Worm (Caenorhabditis elegans) whole organism, late embryonic: Measurements from ENCODE around the gene cnnm-5.

Experiments used
- F13H6.1 ChIP-seq: sonication (generic microtip); optimal IDR thresholded peaks from 2 replicates; lab custom pipeline; 2016; ENCODE audit warnings: missing genetic modification characterization, missing compliant biosample characterization
- K02D7.2 ChIP-seq: sonication (generic microtip); optimal IDR thresholded peaks from 2 replicates; lab custom pipeline; 2017; ENCODE audit warnings: mild to moderate bottlenecking, missing genetic modification characterization, missing compliant biosample characterization
- K09A11.1 ChIP-seq: sonication (generic microtip); optimal IDR thresholded peaks from 2 replicates; lab custom pipeline; 2017; ENCODE audit warnings: antibody characterized with exemption, mild to moderate bottlenecking, missing genetic modification characterization, missing compliant biosample characterization; ENCODE audit not compliant: insufficient read depth
- Y22D7AL.16 ChIP-seq: sonication (generic microtip); optimal IDR thresholded peaks from 2 replicates; lab custom pipeline; 2016; ENCODE audit warnings: missing genetic modification characterization, missing compliant biosample characterization
- ama-1 ChIP-seq: fragments of 150-350 bp; optimal IDR thresholded peaks from 2 replicates; lab custom pipeline; 2014
- ceh-19 ChIP-seq: fragments of 200-800 bp; sonication (Bioruptor generic); optimal IDR thresholded peaks from 2 replicates; lab custom pipeline; 2018; ENCODE audit warnings: mild to moderate bottlenecking, missing genetic modification characterization, missing compliant biosample characterization
- ceh-2 ChIP-seq: sonication (generic microtip); optimal IDR thresholded peaks from 2 replicates; lab custom pipeline; 2016; ENCODE audit warnings: missing genotype, missing genetic modification characterization, missing compliant biosample characterization
- ceh-24 ChIP-seq: sonication (generic microtip); optimal IDR thresholded peaks from 2 replicates; lab custom pipeline; 2016; ENCODE audit warnings: mild to moderate bottlenecking, missing genetic modification characterization, missing compliant biosample characterization
- ceh-30 ChIP-seq: fragments of 150-350 bp; optimal IDR thresholded peaks from 2 replicates; lab custom pipeline; 2014; ENCODE audit warnings: missing biosample characterization, missing genetic modification characterization
- ceh-31 ChIP-seq: sonication (generic microtip); optimal IDR thresholded peaks from 2 replicates; lab custom pipeline; 2016; ENCODE audit warnings: missing genetic modification characterization, missing compliant biosample characterization
- ceh-34 ChIP-seq: sonication (generic microtip); optimal IDR thresholded peaks from 2 replicates; lab custom pipeline; 2016; ENCODE audit warnings: mild to moderate bottlenecking, missing genetic modification characterization, missing compliant biosample characterization
- ceh-45 ChIP-seq: fragments of 200-800 bp; sonication (Bioruptor generic); IDR thresholded peaks from 2 replicates; pipeline ENCODE4 v1.3.6; 2022; ENCODE audit warnings: missing genetic modification reagents, missing genetic modification characterization, missing compliant biosample characterization
- che-1 ChIP-seq: sonication (generic microtip); optimal IDR thresholded peaks from 2 replicates; lab custom pipeline; 2016; ENCODE audit warnings: mild to moderate bottlenecking, missing genetic modification characterization, missing compliant biosample characterization
- dmd-4 ChIP-seq: sonication (generic microtip); optimal IDR thresholded peaks from 2 replicates; lab custom pipeline; 2016; ENCODE audit warnings: borderline replicate concordance, missing genetic modification characterization, missing compliant biosample characterization
- elt-4 ChIP-seq: sonication (generic microtip); optimal IDR thresholded peaks from 2 replicates; lab custom pipeline; 2016; ENCODE audit warnings: missing genetic modification characterization, missing compliant biosample characterization
- eyg-1 ChIP-seq: sonication (generic microtip); optimal IDR thresholded peaks from 2 replicates; lab custom pipeline; 2016; ENCODE audit warnings: missing genotype, missing genetic modification characterization, missing compliant biosample characterization
- fkh-10 ChIP-seq: fragments of 150-350 bp; optimal IDR thresholded peaks from 2 replicates; lab custom pipeline; 2014; ENCODE audit warnings: missing biosample characterization, missing genetic modification reagents, missing genetic modification characterization
- hlh-30 ChIP-seq: sonication (generic microtip); optimal IDR thresholded peaks from 2 replicates; lab custom pipeline; 2017; ENCODE audit warnings: antibody characterized with exemption, missing genetic modification characterization, missing compliant biosample characterization; ENCODE audit not compliant: insufficient read depth
- hlh-6 ChIP-seq: sonication (generic microtip); optimal IDR thresholded peaks from 2 replicates; lab custom pipeline; 2016; ENCODE audit warnings: missing genotype, missing genetic modification characterization, missing compliant biosample characterization
- mec-3 ChIP-seq: sonication (generic microtip); optimal IDR thresholded peaks from 2 replicates; lab custom pipeline; 2016; ENCODE audit warnings: borderline replicate concordance, missing genetic modification characterization, missing compliant biosample characterization
- npax-4 ChIP-seq: sonication (generic microtip); optimal IDR thresholded peaks from 2 replicates; lab custom pipeline; 2016; ENCODE audit warnings: missing genetic modification characterization, missing compliant biosample characterization
- odd-2 ChIP-seq: sonication (generic microtip); optimal IDR thresholded peaks from 2 replicates; lab custom pipeline; 2017; ENCODE audit warnings: antibody characterized with exemption, mild to moderate bottlenecking, missing genetic modification characterization, missing compliant biosample characterization
- pag-3 ChIP-seq: sonication (generic microtip); optimal IDR thresholded peaks from 2 replicates; lab custom pipeline; 2016; ENCODE audit warnings: missing compliant biosample characterization, missing genetic modification characterization, borderline replicate concordance
- pros-1 ChIP-seq: fragments of 150-350 bp; optimal IDR thresholded peaks from 2 replicates; lab custom pipeline; 2014; ENCODE audit warnings: missing biosample characterization, missing genetic modification reagents, missing genetic modification characterization
- ref-2 ChIP-seq: sonication (generic microtip); optimal IDR thresholded peaks from 2 replicates; lab custom pipeline; 2016; ENCODE audit warnings: missing genetic modification characterization, missing compliant biosample characterization
- rnt-1 ChIP-seq: sonication (generic microtip); optimal IDR thresholded peaks from 2 replicates; lab custom pipeline; 2016; ENCODE audit warnings: missing genetic modification characterization, missing compliant biosample characterization
- sox-2 ChIP-seq: fragments of 200-800 bp; sonication (Bioruptor generic); IDR thresholded peaks from 2 replicates; pipeline ENCODE4 v1.3.6; 2022; ENCODE audit warnings: missing genetic modification reagents, missing genetic modification characterization, missing compliant biosample characterization
- sox-4 ChIP-seq: sonication (generic microtip); optimal IDR thresholded peaks from 2 replicates; lab custom pipeline; 2017; ENCODE audit warnings: mild to moderate bottlenecking, missing genetic modification characterization, inconsistent platforms, missing compliant biosample characterization
- syd-9 ChIP-seq: sonication (generic microtip); optimal IDR thresholded peaks from 2 replicates; lab custom pipeline; 2016; ENCODE audit warnings: mild to moderate bottlenecking, missing genetic modification characterization, moderate library complexity, missing compliant biosample characterization
- tbx-2 ChIP-seq: sonication (generic microtip); optimal IDR thresholded peaks from 2 replicates; lab custom pipeline; 2016; ENCODE audit warnings: missing genetic modification characterization, missing compliant biosample characterization
- unc-42 ChIP-seq: sonication (generic microtip); optimal IDR thresholded peaks from 2 replicates; lab custom pipeline; 2016; ENCODE audit warnings: missing genotype, missing genetic modification characterization, missing compliant biosample characterization
- unc-55 ChIP-seq: sonication (generic microtip); optimal IDR thresholded peaks from 2 replicates; lab custom pipeline; 2017; ENCODE audit warnings: missing biosample characterization, missing genetic modification reagents, missing genetic modification characterization
- unc-86 ChIP-seq: sonication (generic microtip); optimal IDR thresholded peaks from 2 replicates; lab custom pipeline; 2016; ENCODE audit warnings: missing genetic modification characterization, missing compliant biosample characterization
- ztf-16 ChIP-seq: sonication (generic microtip); optimal IDR thresholded peaks from 2 replicates; lab custom pipeline; 2017; ENCODE audit warnings: missing genetic modification characterization, missing compliant biosample characterization

Gene cnnm-5

ce11 chrIII:3829105-3829504 lies at the start of gene cnnm-5:
cnnm-5 (minus strand) TSS chrIII:3829205.
- no peak for TF ChIP-seq ceh-34 (tag; lab: Kevin White, UChicago)
- no peak for TF ChIP-seq unc-42 (tag; lab: Kevin White, UChicago)
- TF ChIP-seq syd-9 (tag; lab: Kevin White, UChicago) = no peak
- TF ChIP-seq F13H6.1 (tag; lab: Kevin White, UChicago) = no peak
- TF ChIP-seq dmd-4 (tag; lab: Kevin White, UChicago) = no peak
- no peak for TF ChIP-seq ceh-30 (tag; lab: Kevin White, UChicago)
- no peak for TF ChIP-seq sox-4 (tag; lab: Kevin White, UChicago)
- TF ChIP-seq npax-4 = no peak
- TF ChIP-seq sox-2 = no peak
- no peak for TF ChIP-seq hlh-6 (tag; lab: Kevin White, UChicago)
- TF ChIP-seq mec-3 (tag; lab: Kevin White, UChicago) = no peak
- no peak for TF ChIP-seq unc-55 (GFP tag; lab: Kevin White, UChicago)
- TF ChIP-seq ceh-19 = no peak
- no peak for TF ChIP-seq eyg-1 (tag; lab: Kevin White, UChicago)
- TF ChIP-seq pag-3 (tag; lab: Kevin White, UChicago) = no peak
- no peak for TF ChIP-seq che-1 (tag; lab: Kevin White, UChicago)
- no peak for TF ChIP-seq hlh-30 (tag; lab: Kevin White, UChicago)
- TF ChIP-seq K02D7.2 (tag; lab: Kevin White, UChicago) = no peak

ce11 chrIII:3876197-3876897 lies 47.3 kb upstream of the cnnm-5 start:
- TF ChIP-seq ceh-31 = peak; percentile 32
- no peak for TF ChIP-seq fkh-10 (GFP tag; lab: Kevin White, UChicago)
- peak; percentile 78 for TF ChIP-seq ref-2 (tag; lab: Kevin White, UChicago)

ce11 chrIII:3875608-3876007 lies 46.6 kb upstream of the cnnm-5 start:
- TF ChIP-seq ceh-34 (tag; lab: Kevin White, UChicago) (no peak), K09A11.1 (no peak), hlh-30 (tag; lab: Kevin White, UChicago) (peak; percentile 48)

- TF ChIP-seq ceh-24 (no peak), ceh-45 (GFP tag; lab: Robert Waterston, UW) (no peak), unc-55 (GFP tag; lab: Kevin White, UChicago) (no peak), tbx-2 (tag; lab: Kevin White, UChicago) (no peak), ztf-16 (tag; lab: Kevin White, UChicago) (no peak), odd-2 (tag; lab: Kevin White, UChicago) (no peak), rnt-1 (tag; lab: Kevin White, UChicago) (no peak), Y22D7AL.16 (tag; lab: Kevin White, UChicago) (no peak), ama-1 (lab: Kevin White, UChicago) (no peak), dmd-4 (tag; lab: Kevin White, UChicago) (no peak), F13H6.1 (tag; lab: Kevin White, UChicago) (no peak), ceh-31 (no peak), pros-1 (no peak), elt-4 (tag; lab: Kevin White, UChicago) (no peak), ceh-30 (tag; lab: Kevin White, UChicago) (no peak), K02D7.2 (tag; lab: Kevin White, UChicago) (no peak), ceh-2 (tag; lab: Kevin White, UChicago) (no peak), pag-3 (tag; lab: Kevin White, UChicago) (no peak), unc-86 (tag; lab: Kevin White, UChicago) (no peak)
Observed at ce11 chrIII:3874895-3875294, 45.9 kb upstream of the cnnm-5 start.
